Fruit fly (Drosophila melanogaster) whole organism, embryonic: ENCODE results near the gene CG31495.

Experiments
- Atf3 ChIP-seq: fragments of 200-800 bp; sonication (Bioruptor generic); optimal IDR thresholded peaks from 3 replicates; lab custom pipeline; 2016; ENCODE audit warnings: missing biosample characterization, missing genetic modification characterization
- Atf6 ChIP-seq: fragments of 200-800 bp; sonication (Bioruptor generic); IDR thresholded peaks from 2 replicates; pipeline ENCODE4 v1.3.6; 2022; ENCODE audit warnings: missing biosample characterization, missing genetic modification characterization
- Blimp-1 ChIP-seq: fragments of 200-800 bp; sonication (Bioruptor generic); optimal IDR thresholded peaks from 3 replicates; lab custom pipeline; 2018; ENCODE audit warnings: missing biosample characterization, missing genetic modification characterization, mild to moderate bottlenecking, moderate library complexity, missing genetic modification reagents
- BtbVII ChIP-seq: fragments of 200-800 bp; sonication (Bioruptor generic); optimal IDR thresholded peaks from 3 replicates; lab custom pipeline; 2017; ENCODE audit warnings: missing biosample characterization, mild to moderate bottlenecking, missing genetic modification characterization
- CG10431 ChIP-seq: fragments of 200-800 bp; sonication (Bioruptor generic); optimal IDR thresholded peaks from 3 replicates; lab custom pipeline; 2018; ENCODE audit warnings: missing biosample characterization, mild to moderate bottlenecking, missing genetic modification characterization
- CG11247 ChIP-seq: fragments of 200-800 bp; sonication (Bioruptor generic); IDR thresholded peaks from 2 replicates; pipeline ENCODE4 v1.3.6; 2022; ENCODE audit warnings: missing biosample characterization, missing genetic modification characterization
- CG12744 ChIP-seq: fragments of 200-800 bp; sonication (Bioruptor generic); optimal IDR thresholded peaks from 2 replicates; lab custom pipeline; 2016; ENCODE audit warnings: missing biosample characterization, missing genetic modification characterization
- CG13123 ChIP-seq: fragments of 200-800 bp; sonication (Bioruptor generic); optimal IDR thresholded peaks from 2 replicates; lab custom pipeline; 2016; ENCODE audit warnings: missing biosample characterization, missing genetic modification characterization
- CG14050 ChIP-seq: fragments of 200-800 bp; sonication (Bioruptor generic); IDR thresholded peaks from 3 replicates; pipeline ENCODE4 v1.3.6; 2022; ENCODE audit warnings: missing biosample characterization, missing genetic modification characterization
- CG14441 ChIP-seq: fragments of 200-800 bp; sonication (Bioruptor generic); IDR thresholded peaks from 2 replicates; pipeline ENCODE4 v1.3.6; 2022; ENCODE audit warnings: missing biosample characterization, missing genetic modification characterization
- CG15479 ChIP-seq: fragments of 200-800 bp; sonication (Bioruptor generic); optimal IDR thresholded peaks from 3 replicates; lab custom pipeline; 2019; ENCODE audit warnings: missing biosample characterization, mild to moderate bottlenecking, missing genetic modification characterization, moderate library complexity
- CG17385 ChIP-seq: fragments of 200-800 bp; sonication (Bioruptor generic); optimal IDR thresholded peaks from 3 replicates; lab custom pipeline; 2018; ENCODE audit warnings: missing biosample characterization, mild to moderate bottlenecking, missing genetic modification characterization
- CG18011 ChIP-seq: fragments of 200-800 bp; sonication (Bioruptor generic); optimal IDR thresholded peaks from 2 replicates; lab custom pipeline; 2017; ENCODE audit warnings: missing biosample characterization, missing genetic modification characterization, mild to moderate bottlenecking, moderate library complexity, missing genotype
- CG2875 ChIP-seq: fragments of 200-800 bp; sonication (Bioruptor generic); optimal IDR thresholded peaks from 2 replicates; lab custom pipeline; 2017; ENCODE audit warnings: missing biosample characterization, mild to moderate bottlenecking, missing genetic modification characterization, missing genetic modification reagents
- CG34376 ChIP-seq: fragments of 200-800 bp; sonication (Bioruptor generic); optimal IDR thresholded peaks from 2 replicates; lab custom pipeline; 2018; ENCODE audit warnings: missing biosample characterization, mild to moderate bottlenecking, missing genetic modification characterization
- CG4282 ChIP-seq: fragments of 200-800 bp; sonication (Bioruptor generic); optimal IDR thresholded peaks from 2 replicates; lab custom pipeline; 2016; ENCODE audit warnings: missing biosample characterization, missing genetic modification characterization
- CG4404 ChIP-seq: fragments of 200-800 bp; sonication (Bioruptor generic); IDR thresholded peaks from 2 replicates; pipeline ENCODE4 v1.3.6; 2022; ENCODE audit warnings: missing biosample characterization, missing genetic modification characterization
- CG4424 ChIP-seq: fragments of 200-800 bp; sonication (Bioruptor generic); optimal IDR thresholded peaks from 3 replicates; lab custom pipeline; 2016; ENCODE audit warnings: missing biosample characterization, missing genetic modification characterization
- CG4707 ChIP-seq: fragments of 200-800 bp; sonication (Bioruptor generic); optimal IDR thresholded peaks from 2 replicates; lab custom pipeline; 2018; ENCODE audit warnings: missing biosample characterization, mild to moderate bottlenecking, missing genetic modification characterization, moderate library complexity
- CG6254 ChIP-seq: fragments of 200-800 bp; sonication (Bioruptor generic); optimal IDR thresholded peaks from 3 replicates; lab custom pipeline; 2017; ENCODE audit warnings: mild to moderate bottlenecking, missing biosample characterization, missing genetic modification reagents, missing genetic modification characterization
- CG8359 ChIP-seq: fragments of 200-800 bp; sonication (Bioruptor generic); optimal IDR thresholded peaks from 2 replicates; lab custom pipeline; 2017; ENCODE audit warnings: missing biosample characterization, mild to moderate bottlenecking, missing genetic modification characterization, borderline replicate concordance
- CoRest ChIP-seq: fragments of 200-800 bp; sonication (Bioruptor generic); optimal IDR thresholded peaks from 3 replicates; lab custom pipeline; 2018; ENCODE audit warnings: missing biosample characterization, mild to moderate bottlenecking, missing genetic modification characterization, moderate library complexity
- D19A ChIP-seq: fragments of 200-800 bp; optimal IDR thresholded peaks from 3 replicates; lab custom pipeline; 2019; ENCODE audit warnings: missing biosample characterization, mild to moderate bottlenecking, missing genetic modification characterization, moderate library complexity
- Dip3 ChIP-seq: fragments of 200-800 bp; sonication (Bioruptor generic); optimal IDR thresholded peaks from 3 replicates; lab custom pipeline; 2016; ENCODE audit warnings: missing biosample characterization, missing genetic modification characterization
- Ets97D ChIP-seq: fragments of 200-800 bp; sonication (Bioruptor generic); optimal IDR thresholded peaks from 3 replicates; lab custom pipeline; 2016; ENCODE audit warnings: missing biosample characterization, missing genetic modification characterization
- HmgZ ChIP-seq: fragments of 200-800 bp; sonication (Bioruptor generic); optimal IDR thresholded peaks from 2 replicates; lab custom pipeline; 2018; ENCODE audit warnings: missing biosample characterization, mild to moderate bottlenecking, missing genetic modification characterization
- Hsf ChIP-seq: fragments of 200-800 bp; sonication (Bioruptor generic); optimal IDR thresholded peaks from 3 replicates; lab custom pipeline; 2016; ENCODE audit warnings: missing biosample characterization, missing genetic modification characterization
- Lpt ChIP-seq: fragments of >200 bp; optimal IDR thresholded peaks from 2 replicates; lab custom pipeline; 2018; ENCODE audit warnings: missing biosample characterization, missing genetic modification characterization
- Oaz ChIP-seq: fragments of 200-800 bp; sonication (Bioruptor generic); IDR thresholded peaks from 2 replicates; pipeline ENCODE4 v1.3.6; 2022; ENCODE audit warnings: missing biosample characterization, missing genetic modification characterization
- Opbp ChIP-seq: fragments of 200-800 bp; sonication (Bioruptor generic); IDR thresholded peaks from 3 replicates; pipeline ENCODE4 v1.3.6; 2022; ENCODE audit warnings: missing biosample characterization, missing genetic modification characterization; ENCODE audit not compliant: partially characterized antibody
- Optix ChIP-seq: fragments of 200-800 bp; sonication (Bioruptor generic); IDR thresholded peaks from 3 replicates; pipeline ENCODE4 v1.3.6; 2022; ENCODE audit warnings: missing biosample characterization, missing genetic modification characterization
- Poxn ChIP-seq: fragments of 200-800 bp; sonication (Bioruptor generic); IDR thresholded peaks from 2 replicates; pipeline ENCODE4 v1.3.6; 2022; ENCODE audit warnings: missing biosample characterization, missing genetic modification characterization
- Ptx1 ChIP-seq: fragments of 200-800 bp; sonication (Bioruptor generic); IDR thresholded peaks from 2 replicates; pipeline ENCODE4 v1.3.6; 2022; ENCODE audit warnings: missing biosample characterization, missing genetic modification characterization
- TFAM ChIP-seq: fragments of 200-800 bp; sonication (Bioruptor generic); optimal IDR thresholded peaks from 2 replicates; lab custom pipeline; 2017; ENCODE audit warnings: missing biosample characterization, missing genetic modification characterization, inconsistent platforms
- bowl ChIP-seq: fragments of 200-800 bp; sonication (Bioruptor generic); IDR thresholded peaks from 2 replicates; pipeline ENCODE4 v1.3.6; 2022; ENCODE audit warnings: missing biosample characterization, missing genetic modification characterization
- croc ChIP-seq: fragments of 200-800 bp; sonication (Bioruptor generic); conservative IDR thresholded peaks from 3 replicates; pipeline ENCODE4 v1.3.6; 2022; ENCODE audit warnings: missing biosample characterization, missing genetic modification characterization
- fd96Cb ChIP-seq: fragments of 200-800 bp; sonication (Bioruptor generic); optimal IDR thresholded peaks from 2 replicates; lab custom pipeline; 2018; ENCODE audit warnings: missing biosample characterization, mild to moderate bottlenecking, missing genetic modification characterization, moderate library complexity
- fru ChIP-seq: fragments of >200 bp; optimal IDR thresholded peaks from 2 replicates; lab custom pipeline; 2017
- gcm ChIP-seq: fragments of 200-800 bp; sonication (Bioruptor generic); optimal IDR thresholded peaks from 2 replicates; lab custom pipeline; 2019; ENCODE audit warnings: missing biosample characterization, mild to moderate bottlenecking, missing genetic modification characterization, moderate library complexity
- insv ChIP-seq, 2 experiments: fragments of 200-800 bp; sonication (Bioruptor generic); optimal IDR thresholded peaks; 3 replicates each; lab custom pipeline; 2016 to 2018; ENCODE audit warnings: missing biosample characterization in 2 of 2, missing genetic modification characterization in 2 of 2
- jumu ChIP-seq: fragments of 200-800 bp; sonication (Bioruptor generic); optimal IDR thresholded peaks from 3 replicates; lab custom pipeline; 2016; ENCODE audit warnings: missing biosample characterization, missing genetic modification characterization
- nom ChIP-seq: fragments of 200-800 bp; sonication (Bioruptor generic); optimal IDR thresholded peaks from 2 replicates; lab custom pipeline; 2017; ENCODE audit warnings: missing biosample characterization, missing genetic modification characterization, mild to moderate bottlenecking, moderate library complexity, missing genetic modification reagents
- pros ChIP-seq: fragments of 200-800 bp; sonication (Bioruptor generic); optimal IDR thresholded peaks from 3 replicates; lab custom pipeline; 2019; ENCODE audit warnings: missing biosample characterization, mild to moderate bottlenecking, missing genetic modification characterization, moderate library complexity
- salm ChIP-seq: fragments of 200-800 bp; sonication (Bioruptor generic); optimal IDR thresholded peaks from 2 replicates; lab custom pipeline; 2018; ENCODE audit warnings: missing biosample characterization, mild to moderate bottlenecking, missing genetic modification characterization
- scrt ChIP-seq: fragments of 200-800 bp; sonication (Bioruptor generic); optimal IDR thresholded peaks from 2 replicates; lab custom pipeline; 2018; ENCODE audit warnings: missing biosample characterization, mild to moderate bottlenecking, missing genetic modification characterization, moderate library complexity
- ttk ChIP-seq: fragments of 200-800 bp; sonication (Bioruptor generic); IDR thresholded peaks from 2 replicates; pipeline ENCODE4 v2.1.2; 2022; ENCODE audit warnings: missing biosample characterization, missing genetic modification characterization
- unc-4 ChIP-seq: fragments of 200-800 bp; sonication (Bioruptor generic); IDR thresholded peaks from 2 replicates; pipeline ENCODE4 v1.3.6; 2022; ENCODE audit warnings: missing biosample characterization, missing genetic modification characterization; ENCODE audit not compliant: partially characterized antibody
- usp ChIP-seq: fragments of >200 bp; optimal IDR thresholded peaks from 2 replicates; lab custom pipeline; 2017; ENCODE audit warnings: missing biosample characterization, missing genetic modification characterization
- wek ChIP-seq: fragments of 200-800 bp; sonication (Bioruptor generic); optimal IDR thresholded peaks from 3 replicates; lab custom pipeline; 2018; ENCODE audit warnings: missing biosample characterization, mild to moderate bottlenecking, missing genetic modification characterization, moderate library complexity
- wor ChIP-seq: fragments of 200-800 bp; sonication (Bioruptor generic); IDR thresholded peaks from 2 replicates; pipeline ENCODE4 v1.3.6; 2022; ENCODE audit warnings: missing biosample characterization, missing genetic modification characterization
- zfh2 ChIP-seq: fragments of 200-800 bp; sonication (Bioruptor generic); optimal IDR thresholded peaks from 2 replicates; lab custom pipeline; 2016; ENCODE audit warnings: missing biosample characterization, missing genetic modification characterization

CG31495 gene

DNA sequence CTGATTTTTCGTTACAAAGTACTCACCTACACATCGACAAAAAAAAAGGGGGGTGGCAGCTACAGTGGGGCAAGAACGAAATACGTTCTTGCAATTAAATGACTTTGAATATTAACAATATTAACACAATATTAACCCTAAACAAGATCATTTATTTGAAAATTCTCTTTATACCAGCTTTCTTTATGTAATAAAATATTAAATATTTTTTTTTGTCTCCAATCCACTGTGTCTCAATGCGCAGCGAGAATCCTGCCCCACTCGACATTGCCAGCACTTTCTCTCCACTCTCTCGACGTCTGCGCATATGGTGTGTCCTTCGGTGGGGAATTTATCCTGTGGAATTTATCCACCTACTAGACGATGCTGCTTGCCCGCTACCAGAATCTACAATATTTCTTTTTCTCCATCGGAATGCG is 39.3 kb downstream of the CG31495 start (continued):
- TF ChIP-seq pros (no peak), CG10431 (peak; percentile 83), zfh2 (peak; percentile 39), salm (tag; lab: Kevin White, UChicago) (peak; percentile 70), CG34376 (GFP tag; lab: Kevin White, UChicago) (peak; percentile 94), BtbVII (GFP tag; lab: Kevin White, UChicago) (peak; percentile 94), bowl (peak; percentile 86; the same call in 1 of the 2 replicates), Atf3 (GFP tag; lab: Kevin White, UChicago) (peak; percentile 16), CG4707 (GFP tag; lab: Kevin White, UChicago) (peak; percentile 78), Poxn (peak; percentile 70), CG11247 (GFP tag; lab: Robert Waterston, UW) (peak; percentile 90), wek (GFP tag; lab: Kevin White, UChicago) (peak; percentile 34), CG8359 (GFP tag; lab: Kevin White, UChicago) (peak; percentile 62), ttk (GFP tag; lab: Robert Waterston, UW) (peak; percentile 92), Dip3 (GFP tag; lab: Kevin White, UChicago) (peak; percentile 42), Opbp (GFP tag; lab: Robert Waterston, UW) (0 out of 3 replicates have a peak, but pooled peaks have one; percentile 38), Lpt (GFP tag; lab: Kevin White, UChicago) (no peak), CG14050 (GFP tag; lab: Robert Waterston, UW) (peak; percentile 90), TFAM (GFP tag; lab: Kevin White, UChicago) (peak; percentile 23), insv (GFP tag; optimal IDR thresholded peaks at IDR 0.05; lab: Kevin White, UChicago) (peak in 1 of 2 experiments; percentile 65), nom (GFP tag; lab: Kevin White, UChicago) (peak; percentile 54), CG6254 (GFP tag; lab: Kevin White, UChicago) (peak; percentile 88), Oaz (GFP tag; lab: Robert Waterston, UW) (peak; percentile 89), Ptx1 (GFP tag; lab: Robert Waterston, UW) (peak; percentile 94), usp (no peak), gcm (GFP tag; lab: Kevin White, UChicago) (peak; percentile 83), jumu (GFP tag; lab: Kevin White, UChicago) (peak; percentile 71), Blimp-1 (GFP tag; lab: Kevin White, UChicago) (peak; percentile 88), Hsf (GFP tag; lab: Kevin White, UChicago) (peak; percentile 74), CG18011 (GFP tag; lab: Kevin White, UChicago) (peak; percentile 63), CoRest (peak; percentile 91), croc (GFP tag; lab: Robert Waterston, UW) (peak; percentile 80), Atf6 (GFP tag; lab: Robert Waterston, UW) (peak; percentile 96), wor (GFP tag; lab: Robert Waterston, UW) (peak; percentile 87), CG17385 (GFP tag; lab: Kevin White, UChicago) (peak; percentile 88), CG13123 (GFP tag; lab: Kevin White, UChicago) (peak; percentile 72), CG4424 (GFP tag; lab: Kevin White, UChicago) (peak; percentile 86), fru (lab: Kevin White, UChicago) (no peak), D19A (tag; lab: Kevin White, UChicago) (peak; percentile 74), CG12744 (GFP tag; lab: Kevin White, UChicago) (peak; percentile 40), Ets97D (GFP tag; lab: Kevin White, UChicago) (peak; percentile 4), CG4404 (GFP tag; lab: Robert Waterston, UW) (peak; percentile 74), Optix (GFP tag; lab: Robert Waterston, UW) (peak; percentile 89), CG2875 (GFP tag; lab: Kevin White, UChicago) (peak; percentile 82), CG4282 (GFP tag; lab: Kevin White, UChicago) (no peak), unc-4 (GFP tag; lab: Robert Waterston, UW) (no peak), CG14441 (peak; percentile 92), HmgZ (tag; lab: Kevin White, UChicago) (peak; percentile 89), scrt (GFP tag; lab: Kevin White, UChicago) (peak; percentile 85), CG15479 (no peak), fd96Cb (tag; lab: Kevin White, UChicago) (peak; percentile 86)
